Fruit fly (Drosophila melanogaster) whole organism, adult: ENCODE data around the gene CG4297.

Experiments
- CG14711 ChIP-seq: fragments of 200-800 bp; sonication (Bioruptor generic); optimal IDR thresholded peaks from 2 replicates; lab custom pipeline; 2018; ENCODE audit warnings: missing biosample characterization, mild to moderate bottlenecking, missing genetic modification characterization, moderate library complexity
- CG33017 ChIP-seq: fragments of 200-800 bp; sonication (Bioruptor generic); optimal IDR thresholded peaks from 2 replicates; lab custom pipeline; 2018; ENCODE audit warnings: missing biosample characterization, mild to moderate bottlenecking, missing genetic modification characterization, moderate library complexity
- Clk ChIP-seq: fragments of 200-800 bp; sonication (Bioruptor generic); optimal IDR thresholded peaks from 2 replicates; lab custom pipeline; 2017; ENCODE audit warnings: missing biosample characterization, missing genetic modification characterization
- cic ChIP-seq: fragments of 200-800 bp; sonication (Bioruptor generic); optimal IDR thresholded peaks from 2 replicates; lab custom pipeline; 2017; ENCODE audit warnings: missing biosample characterization, mild to moderate bottlenecking, missing genetic modification characterization, moderate library complexity
- cnc ChIP-seq, 2 experiments: fragments of >200 bp; optimal IDR thresholded peaks; 2 replicates each; lab custom pipeline; 2017
- kay ChIP-seq: fragments of 200-800 bp; sonication (Bioruptor generic); peaks from one replicate; lab custom pipeline; 2016; ENCODE audit warnings: missing biosample characterization, missing genetic modification characterization, borderline replicate concordance
- toe ChIP-seq: fragments of 200-800 bp; sonication (Bioruptor generic); optimal IDR thresholded peaks from 2 replicates; lab custom pipeline; 2016; ENCODE audit warnings: missing biosample characterization, missing genetic modification characterization

DNA sequence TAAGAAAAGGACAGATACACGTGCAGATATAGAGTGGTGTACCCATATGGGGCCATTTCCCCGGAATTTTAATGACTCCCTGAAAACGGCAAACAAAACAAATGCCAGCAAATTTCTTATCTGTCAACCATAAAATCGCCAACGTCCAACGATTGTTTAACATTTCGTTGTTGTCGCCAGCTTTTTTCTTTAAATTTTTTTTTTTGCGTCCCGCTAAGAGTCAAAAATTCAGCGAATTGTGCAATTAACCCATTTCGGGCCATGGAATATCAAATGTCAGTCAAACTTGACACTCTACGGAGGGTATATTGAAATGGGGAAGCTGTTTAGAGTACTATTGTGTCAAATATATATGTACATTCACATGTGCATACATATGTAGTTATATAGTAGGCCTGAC, 39.9 kb downstream of the CG4297 start:
- TF ChIP-seq Clk (no peak), cnc (optimal IDR thresholded peaks at IDR 0.05; lab: Kevin White, UChicago) (no peak), toe (GFP tag; lab: Kevin White, UChicago) (no peak), kay (GFP tag; lab: Kevin White, UChicago) (no peak), CG14711 (tag; lab: Kevin White, UChicago) (no peak), cic (GFP tag; lab: Kevin White, UChicago) (no peak), CG33017 (tag; lab: Kevin White, UChicago) (no peak)
